Worm (Caenorhabditis elegans): ENCODE results near the gene mltn-9.

Gene mltn-9

DNA sequence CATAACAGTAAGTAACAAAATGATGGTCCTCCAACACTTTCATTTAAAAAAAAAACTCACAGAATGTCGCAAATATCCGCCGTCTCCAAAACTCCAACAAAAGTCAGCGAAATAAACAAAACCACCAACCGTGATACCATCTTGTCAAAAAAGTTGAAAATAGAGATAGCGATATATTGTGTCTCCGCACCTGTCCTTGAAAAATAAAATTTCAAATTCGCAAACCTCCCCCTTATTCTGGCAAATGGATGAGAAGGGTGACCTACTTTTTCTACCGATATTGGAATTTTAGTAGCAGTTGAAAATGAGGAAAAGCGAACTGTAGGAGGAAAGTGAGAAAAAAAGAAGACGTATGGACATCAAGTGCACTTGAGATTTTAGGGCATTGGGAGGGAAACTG, 10.4 kb upstream of the mltn-9 start, which contains the start of gene F19H8.2:
F19H8.2 (minus strand) TSS at position 391 of the 400 bp plus-strand sequence.
- TF ChIP-seq hnd-1 (tag; optimal IDR thresholded peaks at IDR 0.05) (no peak), flt-1 (GFP tag; IDR thresholded peaks at IDR 0.05) (no peak), sea-1 (GFP tag; conservative IDR thresholded peaks at IDR 0.05) (no peak), ceh-36 (tag; optimal IDR thresholded peaks at IDR 0.05) (no peak), tra-4 (tag; optimal IDR thresholded peaks at IDR 0.05) (no peak), ets-7 (tag; optimal IDR thresholded peaks at IDR 0.05) (no peak), pes-1 (GFP tag; IDR thresholded peaks at IDR 0.05) (no peak), aly-1 (tag; optimal IDR thresholded peaks at IDR 0.05) (no peak), hmbx-1 (tag; optimal IDR thresholded peaks at IDR 0.05) (no peak), ama-1 (optimal IDR thresholded peaks at IDR 0.05) (no peak), F13C5.2 (tag; optimal IDR thresholded peaks at IDR 0.05) (no peak), B0310.2 (tag; optimal IDR thresholded peaks at IDR 0.05) (no peak), tbx-37 (GFP tag; conservative IDR thresholded peaks at IDR 0.05) (no peak), tbx-11 (GFP tag; IDR thresholded peaks at IDR 0.05) (no peak)

DNA sequence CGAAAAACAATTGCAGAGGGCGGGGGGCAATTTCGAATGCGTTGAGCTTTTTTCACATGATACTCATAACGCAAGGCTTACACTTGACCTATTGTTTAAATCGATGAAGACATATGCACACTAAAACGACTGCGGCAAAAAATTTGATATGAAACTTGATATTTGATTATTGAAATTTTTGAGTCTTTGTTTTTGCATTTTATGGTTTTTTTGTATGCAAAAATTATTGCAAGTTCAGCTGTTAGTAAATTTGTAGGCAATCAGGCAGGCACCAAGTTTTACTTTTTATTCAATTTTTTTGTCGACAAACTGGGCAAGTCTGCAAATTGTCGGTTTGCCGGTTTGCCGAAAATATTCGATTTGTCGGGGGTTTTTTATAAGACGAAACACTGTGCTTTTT, 9.7 kb upstream of the mltn-9 start, which contains the start of gene arl-3:
arl-3 (plus strand) TSS at position 301 of the 400 bp plus-strand sequence.
- no peak for TF ChIP-seq ceh-36 (tag; optimal IDR thresholded peaks at IDR 0.05)
- TF ChIP-seq aly-1 (tag; optimal IDR thresholded peaks at IDR 0.05): no peak
- no peak for TF ChIP-seq hmg-4 (GFP tag; optimal IDR thresholded peaks at IDR 0.05)
- no peak for TF ChIP-seq ceh-13 (GFP tag; optimal IDR thresholded peaks at IDR 0.05)
- no peak for TF ChIP-seq ets-7 (tag; optimal IDR thresholded peaks at IDR 0.05)
- no peak for TF ChIP-seq scrt-1 (GFP tag; IDR thresholded peaks at IDR 0.05)
- TF ChIP-seq flt-1 (GFP tag; IDR thresholded peaks at IDR 0.05): no peak
- TF ChIP-seq pes-1 (GFP tag; IDR thresholded peaks at IDR 0.05): no peak
- TF ChIP-seq tbx-11 (GFP tag; IDR thresholded peaks at IDR 0.05): no peak
- no peak for TF ChIP-seq F13C5.2 (tag; optimal IDR thresholded peaks at IDR 0.05)
- no peak for TF ChIP-seq tbx-37 (GFP tag; conservative IDR thresholded peaks at IDR 0.05)
- no peak for TF ChIP-seq hnd-1 (tag; optimal IDR thresholded peaks at IDR 0.05)
- no peak for TF ChIP-seq sea-1 (GFP tag; conservative IDR thresholded peaks at IDR 0.05)
- TF ChIP-seq tra-4 (tag; optimal IDR thresholded peaks at IDR 0.05): no peak
- no peak for TF ChIP-seq B0310.2 (tag; optimal IDR thresholded peaks at IDR 0.05)

ce11 chrII:14608508-14608907, 7.3 kb upstream of the mltn-9 start:
- no peak for TF ChIP-seq hmg-4 (GFP tag; optimal IDR thresholded peaks at IDR 0.05)
- TF ChIP-seq hnd-1 (tag; optimal IDR thresholded peaks at IDR 0.05): no peak
- no peak for TF ChIP-seq B0310.2 (tag; optimal IDR thresholded peaks at IDR 0.05)
- no peak for TF ChIP-seq sea-1 (GFP tag; conservative IDR thresholded peaks at IDR 0.05)
- no peak for TF ChIP-seq hmbx-1 (tag; optimal IDR thresholded peaks at IDR 0.05)
- TF ChIP-seq tbx-11 (GFP tag; IDR thresholded peaks at IDR 0.05): no peak
- no peak for TF ChIP-seq pes-1 (GFP tag; IDR thresholded peaks at IDR 0.05)
- no peak for TF ChIP-seq tra-4 (tag; optimal IDR thresholded peaks at IDR 0.05)
- no peak for TF ChIP-seq ets-7 (tag; optimal IDR thresholded peaks at IDR 0.05)
- TF ChIP-seq aly-1 (tag; optimal IDR thresholded peaks at IDR 0.05): no peak
- no peak for TF ChIP-seq F13C5.2 (tag; optimal IDR thresholded peaks at IDR 0.05)
- no peak for TF ChIP-seq ama-1 (optimal IDR thresholded peaks at IDR 0.05)
- no peak for TF ChIP-seq ceh-13 (GFP tag; optimal IDR thresholded peaks at IDR 0.05)
- TF ChIP-seq scrt-1 (GFP tag; IDR thresholded peaks at IDR 0.05): no peak
- TF ChIP-seq ceh-36 (tag; optimal IDR thresholded peaks at IDR 0.05): no peak
- TF ChIP-seq flt-1 (GFP tag; IDR thresholded peaks at IDR 0.05): no peak
- TF ChIP-seq tbx-37 (GFP tag; conservative IDR thresholded peaks at IDR 0.05): no peak

ce11 chrII:14609297-14609937, 6.4 kb upstream of the mltn-9 start:
- TF ChIP-seq hmg-4 (GFP tag; optimal IDR thresholded peaks at IDR 0.05) (no peak), tra-4 (tag; optimal IDR thresholded peaks at IDR 0.05) (no peak), tbx-37 (GFP tag; conservative IDR thresholded peaks at IDR 0.05) (no peak), tbx-11 (GFP tag; IDR thresholded peaks at IDR 0.05) (no peak), ceh-13 (GFP tag; optimal IDR thresholded peaks at IDR 0.05) (no peak), F13C5.2 (tag; optimal IDR thresholded peaks at IDR 0.05) (no peak), aly-1 (tag; optimal IDR thresholded peaks at IDR 0.05) (no peak), flt-1 (GFP tag; IDR thresholded peaks at IDR 0.05) (no peak), scrt-1 (GFP tag; IDR thresholded peaks at IDR 0.05) (no peak), B0310.2 (tag; optimal IDR thresholded peaks at IDR 0.05) (no peak), pes-1 (GFP tag; IDR thresholded peaks at IDR 0.05) (no peak), ceh-36 (tag; optimal IDR thresholded peaks at IDR 0.05) (no peak), hmbx-1 (tag; optimal IDR thresholded peaks at IDR 0.05) (no peak), ama-1 (optimal IDR thresholded peaks at IDR 0.05) (no peak), ets-7 (tag; optimal IDR thresholded peaks at IDR 0.05) (no peak)

ce11 chrII:14610492-14611142, 5.2 kb upstream of the mltn-9 start:
- TF ChIP-seq F13C5.2 (tag; optimal IDR thresholded peaks at IDR 0.05) (no peak), pes-1 (GFP tag; IDR thresholded peaks at IDR 0.05) (no peak), B0310.2 (tag; optimal IDR thresholded peaks at IDR 0.05) (no peak), aly-1 (tag; optimal IDR thresholded peaks at IDR 0.05) (no peak), hnd-1 (tag; optimal IDR thresholded peaks at IDR 0.05) (no peak), flt-1 (GFP tag; IDR thresholded peaks at IDR 0.05) (no peak), tra-4 (tag; optimal IDR thresholded peaks at IDR 0.05) (no peak), hmbx-1 (tag; optimal IDR thresholded peaks at IDR 0.05) (no peak), ceh-36 (tag; optimal IDR thresholded peaks at IDR 0.05) (no peak)

- TF ChIP-seq scrt-1 (GFP tag; IDR thresholded peaks at IDR 0.05): no peak
- TF ChIP-seq flt-1 (GFP tag; IDR thresholded peaks at IDR 0.05): no peak
- no peak for TF ChIP-seq tbx-37 (GFP tag; conservative IDR thresholded peaks at IDR 0.05)
- TF ChIP-seq hmbx-1 (tag; optimal IDR thresholded peaks at IDR 0.05): no peak
- TF ChIP-seq ceh-13 (GFP tag; optimal IDR thresholded peaks at IDR 0.05): no peak
- no peak for TF ChIP-seq aly-1 (tag; optimal IDR thresholded peaks at IDR 0.05)
- TF ChIP-seq ama-1 (optimal IDR thresholded peaks at IDR 0.05): no peak
- TF ChIP-seq B0310.2 (tag; optimal IDR thresholded peaks at IDR 0.05): no peak
- TF ChIP-seq sea-1 (GFP tag; conservative IDR thresholded peaks at IDR 0.05): no peak
- TF ChIP-seq F13C5.2 (tag; optimal IDR thresholded peaks at IDR 0.05): no peak
- no peak for TF ChIP-seq hnd-1 (tag; optimal IDR thresholded peaks at IDR 0.05)
- no peak for TF ChIP-seq pes-1 (GFP tag; IDR thresholded peaks at IDR 0.05)
- TF ChIP-seq ceh-36 (tag; optimal IDR thresholded peaks at IDR 0.05): no peak
- no peak for TF ChIP-seq tbx-11 (GFP tag; IDR thresholded peaks at IDR 0.05)
- TF ChIP-seq ets-7 (tag; optimal IDR thresholded peaks at IDR 0.05): no peak
- TF ChIP-seq tra-4 (tag; optimal IDR thresholded peaks at IDR 0.05): no peak
- no peak for TF ChIP-seq hmg-4 (GFP tag; optimal IDR thresholded peaks at IDR 0.05)
Observed at ce11 chrII:14611307-14611706, 4.5 kb upstream of the mltn-9 start.
